Fruit fly (Drosophila melanogaster) whole organism, embryonic: ENCODE measurements around the gene Sf3a2.

Experiments used
- Awh ChIP-seq: fragments of 200-800 bp; sonication (Bioruptor generic); IDR thresholded peaks from 2 replicates; pipeline ENCODE4, ENCODE4 v1.3.6; 2022; ENCODE audit warnings: missing biosample characterization, missing genetic modification characterization
- CG10959 ChIP-seq: fragments of 200-800 bp; sonication (Bioruptor generic); IDR thresholded peaks from 2 replicates; pipeline ENCODE4 v1.3.6; 2022; ENCODE audit warnings: missing biosample characterization, missing genetic modification characterization
- CG11085 ChIP-seq: fragments of 200-800 bp; sonication (Bioruptor generic); IDR thresholded peaks from 2 replicates; pipeline ENCODE4 v1.3.6; 2022; ENCODE audit warnings: missing biosample characterization, missing genetic modification characterization
- CG12744 ChIP-seq: fragments of 200-800 bp; sonication (Bioruptor generic); optimal IDR thresholded peaks from 2 replicates; lab custom pipeline; 2016; ENCODE audit warnings: missing biosample characterization, missing genetic modification characterization
- CG12942 ChIP-seq: fragments of 200-800 bp; sonication (Bioruptor generic); optimal IDR thresholded peaks from 3 replicates; lab custom pipeline; 2016; ENCODE audit warnings: missing biosample characterization, missing genetic modification characterization
- CG14860 ChIP-seq: fragments of 200-800 bp; sonication (Bioruptor generic); IDR thresholded peaks from 3 replicates; pipeline ENCODE4 v1.3.6; 2022; ENCODE audit warnings: missing biosample characterization, missing genetic modification characterization; ENCODE audit not compliant: partially characterized antibody
- CG16779 ChIP-seq: fragments of 200-800 bp; sonication (Bioruptor generic); IDR thresholded peaks from 2 replicates; pipeline ENCODE4 v1.3.6; 2022; ENCODE audit warnings: missing biosample characterization, missing genetic modification characterization
- CG17359 ChIP-seq: fragments of 200-800 bp; sonication (Bioruptor generic); optimal IDR thresholded peaks from 3 replicates; lab custom pipeline; 2018; ENCODE audit warnings: missing biosample characterization, mild to moderate bottlenecking, missing genetic modification characterization, moderate library complexity
- CG30403 ChIP-seq: fragments of 200-800 bp; sonication (Bioruptor generic); optimal IDR thresholded peaks from 3 replicates; lab custom pipeline; 2016; ENCODE audit warnings: missing biosample characterization, missing genetic modification characterization
- CG3065 ChIP-seq: fragments of 200-800 bp; sonication (Bioruptor generic); optimal IDR thresholded peaks from 2 replicates; lab custom pipeline; 2016; ENCODE audit warnings: missing biosample characterization, missing genetic modification characterization
- CG32772 ChIP-seq: fragments of 200-800 bp; sonication (Bioruptor generic); IDR thresholded peaks from 2 replicates; pipeline ENCODE4 v1.3.6; 2022; ENCODE audit warnings: missing biosample characterization, missing genetic modification characterization
- CG3281 ChIP-seq: fragments of 200-800 bp; sonication (Bioruptor generic); optimal IDR thresholded peaks from 3 replicates; lab custom pipeline; 2017; ENCODE audit warnings: missing biosample characterization, mild to moderate bottlenecking, missing genetic modification characterization
- CG4360 ChIP-seq: fragments of 200-800 bp; sonication (Bioruptor generic); IDR thresholded peaks from 2 replicates; pipeline ENCODE4 v1.3.6; 2022; ENCODE audit warnings: missing biosample characterization, missing genetic modification characterization
- CG5953 ChIP-seq: fragments of 200-800 bp; sonication (Bioruptor generic); IDR thresholded peaks from 2 replicates; pipeline ENCODE4 v1.3.6; 2022; ENCODE audit warnings: missing biosample characterization, missing genetic modification characterization
- CG6765 ChIP-seq: fragments of 200-800 bp; sonication (Bioruptor generic); optimal IDR thresholded peaks from 3 replicates; lab custom pipeline; 2017; ENCODE audit warnings: missing biosample characterization, mild to moderate bottlenecking, missing genetic modification characterization
- CG8924 ChIP-seq: fragments of 200-800 bp; optimal IDR thresholded peaks from 3 replicates; lab custom pipeline; 2019; ENCODE audit warnings: missing biosample characterization, mild to moderate bottlenecking, missing genetic modification characterization, moderate library complexity
- CrebB ChIP-seq: fragments of 200-800 bp; sonication (Bioruptor generic); optimal IDR thresholded peaks from 3 replicates; lab custom pipeline; 2018; ENCODE audit warnings: missing biosample characterization, mild to moderate bottlenecking, missing genetic modification characterization
- Doc3 ChIP-seq: fragments of 200-800 bp; sonication (Bioruptor generic); IDR thresholded peaks from 3 replicates; pipeline ENCODE4 v1.3.6; 2022; ENCODE audit warnings: missing biosample characterization, missing genetic modification characterization; ENCODE audit not compliant: partially characterized antibody
- Eip74EF ChIP-seq, 2 experiments: fragments of 200-800 bp in 1 of 2; fragments of >200 bp in 1 of 2; sonication (Bioruptor generic) in 1 of 2; optimal IDR thresholded peaks; 2 replicates each; lab custom pipeline; 2017 to 2019; ENCODE audit warnings: missing biosample characterization in 2 of 2, missing genetic modification characterization in 2 of 2, mild to moderate bottlenecking in 1 of 2, moderate library complexity in 1 of 2
- Fer2 ChIP-seq: fragments of 200-800 bp; sonication (Bioruptor generic); optimal IDR thresholded peaks from 2 replicates; lab custom pipeline; 2018; ENCODE audit warnings: missing biosample characterization, mild to moderate bottlenecking, missing genetic modification characterization, moderate library complexity
- Hey ChIP-seq: fragments of 200-800 bp; sonication (Bioruptor generic); optimal IDR thresholded peaks from 3 replicates; lab custom pipeline; 2018; ENCODE audit warnings: missing biosample characterization, mild to moderate bottlenecking, missing genetic modification characterization
- Hr3 ChIP-seq: fragments of 200-800 bp; sonication (Bioruptor generic); optimal IDR thresholded peaks from 3 replicates; lab custom pipeline; 2016; ENCODE audit warnings: missing biosample characterization, missing genetic modification characterization
- Neu2 ChIP-seq: fragments of 200-800 bp; sonication (Bioruptor generic); optimal IDR thresholded peaks from 3 replicates; lab custom pipeline; 2016; ENCODE audit warnings: missing biosample characterization, missing genetic modification characterization, borderline replicate concordance
- Ptx1 ChIP-seq: fragments of 200-800 bp; sonication (Bioruptor generic); IDR thresholded peaks from 2 replicates; pipeline ENCODE4 v1.3.6; 2022; ENCODE audit warnings: missing biosample characterization, missing genetic modification characterization
- Ssrp ChIP-seq: fragments of 200-800 bp; sonication (Bioruptor generic); optimal IDR thresholded peaks from 2 replicates; lab custom pipeline; 2018; ENCODE audit warnings: missing biosample characterization, mild to moderate bottlenecking, missing genetic modification characterization, moderate library complexity
- ap ChIP-seq: fragments of 200-800 bp; sonication (Bioruptor generic); IDR thresholded peaks from 2 replicates; pipeline ENCODE4 v1.3.6; 2022; ENCODE audit warnings: missing biosample characterization, missing genetic modification characterization
- ara ChIP-seq: fragments of 200-800 bp; sonication (Bioruptor generic); IDR thresholded peaks from 2 replicates; pipeline ENCODE4 v1.3.6; 2022; ENCODE audit warnings: missing biosample characterization, missing genetic modification characterization
- az2 ChIP-seq: fragments of 200-800 bp; sonication (Bioruptor generic); optimal IDR thresholded peaks from 3 replicates; lab custom pipeline; 2016; ENCODE audit warnings: missing biosample characterization, missing genetic modification characterization
- corto ChIP-seq: fragments of 200-800 bp; sonication (Bioruptor generic); optimal IDR thresholded peaks from 2 replicates; lab custom pipeline; 2016; ENCODE audit warnings: missing biosample characterization, mild to moderate bottlenecking, missing genetic modification characterization, moderate library complexity
- crol ChIP-seq: fragments of 200-800 bp; sonication (Bioruptor generic); IDR thresholded peaks from 2 replicates; pipeline ENCODE4 v1.3.6; 2022; ENCODE audit warnings: missing biosample characterization, missing genetic modification characterization
- crp ChIP-seq, 2 experiments: fragments of 200-800 bp; sonication (Bioruptor generic); optimal IDR thresholded peaks; 2 replicates in 1 of 2; 3 replicates in 1 of 2; lab custom pipeline; 2017; ENCODE audit warnings: missing biosample characterization in 2 of 2, missing genetic modification characterization in 2 of 2, mild to moderate bottlenecking in 1 of 2, moderate library complexity in 1 of 2
- dan ChIP-seq: fragments of 200-800 bp; sonication (Bioruptor generic); IDR thresholded peaks from 2 replicates; pipeline ENCODE4 v1.3.6; 2022; ENCODE audit warnings: missing biosample characterization, missing genetic modification characterization
- disco-r ChIP-seq: fragments of 200-800 bp; sonication (Bioruptor generic); optimal IDR thresholded peaks from 2 replicates; lab custom pipeline; 2016; ENCODE audit warnings: missing biosample characterization, missing genetic modification characterization
- dm ChIP-seq: fragments of 200-800 bp; sonication (Bioruptor generic); optimal IDR thresholded peaks from 3 replicates; lab custom pipeline; 2016; ENCODE audit warnings: missing biosample characterization, missing genetic modification characterization
- dmrt11E ChIP-seq: fragments of 200-800 bp; sonication (Bioruptor generic); optimal IDR thresholded peaks from 3 replicates; lab custom pipeline; 2018; ENCODE audit warnings: missing biosample characterization, mild to moderate bottlenecking, missing genetic modification characterization, moderate library complexity
- exex ChIP-seq: fragments of 200-800 bp; sonication (Bioruptor generic); optimal IDR thresholded peaks from 4 replicates; lab custom pipeline; 2018; ENCODE audit warnings: missing biosample characterization, mild to moderate bottlenecking, missing genetic modification characterization, moderate library complexity
- fd3F ChIP-seq: fragments of 200-800 bp; sonication (Bioruptor generic); optimal IDR thresholded peaks from 2 replicates; lab custom pipeline; 2018; ENCODE audit warnings: missing biosample characterization, mild to moderate bottlenecking, missing genetic modification characterization, moderate library complexity
- fru ChIP-seq: fragments of >200 bp; optimal IDR thresholded peaks from 2 replicates; lab custom pipeline; 2017
- h ChIP-seq: fragments of >200 bp; optimal IDR thresholded peaks from 2 replicates; lab custom pipeline; 2017
- hb ChIP-seq: fragments of 200-800 bp; sonication (Bioruptor generic); IDR thresholded peaks from 3 replicates; pipeline ENCODE4 v1.3.6; 2022; ENCODE audit warnings: missing biosample characterization, missing genetic modification characterization; ENCODE audit not compliant: partially characterized antibody
- kay ChIP-seq: fragments of 200-800 bp; sonication (Bioruptor generic); optimal IDR thresholded peaks from 2 replicates; lab custom pipeline; 2016; ENCODE audit warnings: missing biosample characterization, missing genetic modification characterization
- klu ChIP-seq: fragments of 200-800 bp; sonication (Bioruptor generic); IDR thresholded peaks from 2 replicates; pipeline ENCODE4 v1.3.6; 2022; ENCODE audit warnings: missing biosample characterization, missing genetic modification characterization
- sens ChIP-seq: fragments of 200-800 bp; sonication (Bioruptor generic); peaks from one replicate; lab custom pipeline; 2016; ENCODE audit warnings: missing biosample characterization, missing genetic modification characterization
- seq ChIP-seq: fragments of 200-800 bp; sonication (Bioruptor generic); IDR thresholded peaks from 2 replicates; pipeline ENCODE4 v1.3.6; 2022; ENCODE audit warnings: missing biosample characterization, missing genetic modification characterization
- trh ChIP-seq: fragments of 200-800 bp; sonication (Bioruptor generic); optimal IDR thresholded peaks from 2 replicates; lab custom pipeline; 2016; ENCODE audit warnings: missing biosample characterization, missing genetic modification characterization
- twi ChIP-seq: fragments of 200-800 bp; optimal IDR thresholded peaks from 2 replicates; lab custom pipeline; 2019; ENCODE audit warnings: missing biosample characterization, mild to moderate bottlenecking, missing genetic modification characterization, moderate library complexity
- unpg ChIP-seq: fragments of 200-800 bp; sonication (Bioruptor generic); optimal IDR thresholded peaks from 3 replicates; lab custom pipeline; 2018; ENCODE audit warnings: missing biosample characterization, mild to moderate bottlenecking, missing genetic modification characterization, moderate library complexity
- vvl ChIP-seq: fragments of 200-800 bp; sonication (Bioruptor generic); IDR thresholded peaks from 2 replicates; pipeline ENCODE4 v1.3.6; 2022; ENCODE audit warnings: missing biosample characterization, missing genetic modification characterization
- zf30C ChIP-seq: fragments of 200-800 bp; sonication (Bioruptor generic); optimal IDR thresholded peaks from 3 replicates; lab custom pipeline; 2018; ENCODE audit warnings: missing biosample characterization, mild to moderate bottlenecking, missing genetic modification characterization
- zfh1 ChIP-seq: fragments of 200-800 bp; sonication (Bioruptor generic); IDR thresholded peaks from 3 replicates; pipeline ENCODE4 v1.3.6; 2022; ENCODE audit warnings: missing biosample characterization, missing genetic modification characterization

Sf3a2 gene

DNA sequence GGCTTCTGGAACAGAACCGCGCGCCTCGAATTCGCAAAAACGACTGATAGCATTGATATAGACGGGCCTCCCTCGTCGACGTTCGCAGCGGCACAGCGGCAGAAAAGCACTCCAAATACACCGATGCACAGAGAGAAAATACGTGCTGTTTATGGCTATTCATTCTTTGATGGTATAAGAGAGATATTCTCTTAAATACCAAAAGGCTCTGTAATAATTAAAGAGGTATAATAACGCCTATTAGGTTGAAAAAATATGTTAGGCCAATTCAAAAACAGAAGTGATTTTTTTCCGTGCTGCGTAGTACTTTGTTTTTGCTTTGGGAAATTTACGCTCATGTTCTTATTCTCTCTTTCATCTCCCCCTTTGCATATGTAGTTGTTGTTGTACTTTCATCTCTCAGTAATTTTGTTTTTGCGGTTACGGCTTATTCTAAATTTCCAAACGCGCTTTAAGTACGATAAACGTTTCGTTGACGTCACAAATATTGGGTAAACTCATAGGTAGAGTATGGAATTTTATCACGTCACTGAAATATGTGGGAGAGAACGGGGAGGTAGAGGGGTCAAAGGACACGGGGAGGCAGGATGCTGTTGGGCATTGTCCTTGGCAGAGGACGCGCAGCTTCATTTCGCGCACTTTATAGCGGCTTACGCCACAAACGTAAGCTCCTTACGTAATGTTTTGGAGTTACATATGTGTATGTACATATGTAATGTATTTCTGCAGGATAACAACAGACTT, 29.4 kb upstream of the Sf3a2 start, which contains the start of gene nebu (continued):
- TF ChIP-seq Fer2 (tag; lab: Kevin White, UChicago), result peak; percentile 92
- peak; percentile 81 for TF ChIP-seq CG3065
- peak; percentile 93 for TF ChIP-seq Hr3 (GFP tag; lab: Kevin White, UChicago)
- peak; percentile 90 for TF ChIP-seq CG5953
- TF ChIP-seq vvl, result peak; percentile 98
- TF ChIP-seq CrebB (tag; lab: Kevin White, UChicago), result peak; percentile 95
- peak; percentile 96 for TF ChIP-seq CG8924 (tag; lab: Kevin White, UChicago)
- peak; percentile 89 for TF ChIP-seq Neu2
- no peak for TF ChIP-seq dan (GFP tag; lab: Robert Waterston, UW)
- peak; percentile 97 for TF ChIP-seq Ptx1 (GFP tag; lab: Robert Waterston, UW)
- peak; percentile 96 for TF ChIP-seq zfh1 (GFP tag; lab: Robert Waterston, UW)
- TF ChIP-seq hb (GFP tag; lab: Robert Waterston, UW), result no peak
- peak; percentile 83 for TF ChIP-seq exex (tag; lab: Kevin White, UChicago)
- TF ChIP-seq twi, result peak; percentile 76
- TF ChIP-seq dmrt11E (tag; lab: Kevin White, UChicago), result peak; percentile 78
- peak; percentile 93 for TF ChIP-seq disco-r (GFP tag; lab: Kevin White, UChicago)
- peak; percentile 98 for TF ChIP-seq CG3281 (GFP tag; lab: Kevin White, UChicago)
- TF ChIP-seq kay (GFP tag; lab: Kevin White, UChicago), result peak; percentile 94
- peak; percentile 94 for TF ChIP-seq CG12942
- TF ChIP-seq CG12744 (GFP tag; lab: Kevin White, UChicago), result peak; percentile 96
- peak; percentile 83 for TF ChIP-seq Hey (tag; lab: Kevin White, UChicago)
- peak; percentile 94 for TF ChIP-seq klu (GFP tag; lab: Robert Waterston, UW)
- TF ChIP-seq CG30403 (GFP tag; lab: Kevin White, UChicago), result peak; percentile 96
- peak; percentile 96 for TF ChIP-seq Awh
- peak in 1 of 2 experiments; percentile 88 for TF ChIP-seq Eip74EF (GFP tag; optimal IDR thresholded peaks at IDR 0.05; lab: Kevin White, UChicago)
- TF ChIP-seq crol (GFP tag; lab: Robert Waterston, UW), result peak; percentile 61
- peak; percentile 81 for TF ChIP-seq trh (GFP tag; lab: Kevin White, UChicago)
- no peak for TF ChIP-seq CG14860 (GFP tag; lab: Robert Waterston, UW)
- peak; percentile 96 for TF ChIP-seq CG16779 (GFP tag; lab: Robert Waterston, UW)
- TF ChIP-seq ara (GFP tag; lab: Robert Waterston, UW), result no peak; the same call in 1 of the 2 replicates
- TF ChIP-seq corto, result peak; percentile 98
- TF ChIP-seq CG6765, result peak; percentile 94
- TF ChIP-seq unpg (GFP tag; lab: Kevin White, UChicago), result peak; percentile 96
- TF ChIP-seq seq (GFP tag; lab: Robert Waterston, UW), result peak; percentile 94
- TF ChIP-seq CG4360 (GFP tag; lab: Robert Waterston, UW), result peak; percentile 66
- peak; percentile 93 for TF ChIP-seq az2 (GFP tag; lab: Kevin White, UChicago)
- no peak; the same call in 1 of the 2 replicates for TF ChIP-seq ap (GFP tag; lab: Robert Waterston, UW)
- peak; percentile 96 for TF ChIP-seq fd3F
- TF ChIP-seq CG10959 (GFP tag; lab: Robert Waterston, UW), result peak; percentile 84
- TF ChIP-seq Ssrp (tag; lab: Kevin White, UChicago), result peak; percentile 83
- TF ChIP-seq zf30C (GFP tag; lab: Kevin White, UChicago), result peak; percentile 89
- TF ChIP-seq fru (lab: Kevin White, UChicago), result no peak
- no peak; the same call in 1 of the 2 replicates for TF ChIP-seq CG11085 (GFP tag; lab: Robert Waterston, UW)
- peak; percentile 95 for TF ChIP-seq CG17359 (tag; lab: Kevin White, UChicago)
- TF ChIP-seq h, result no peak
- TF ChIP-seq sens (GFP tag; lab: Kevin White, UChicago), result peak; percentile 99
- no peak for TF ChIP-seq Doc3 (GFP tag; lab: Robert Waterston, UW)
- TF ChIP-seq CG32772 (GFP tag; lab: Robert Waterston, UW), result peak; percentile 94
- peak; percentile 88 for TF ChIP-seq dm (GFP tag; lab: Kevin White, UChicago)
- TF ChIP-seq crp (GFP tag; optimal IDR thresholded peaks at IDR 0.05; lab: Kevin White, UChicago), result peak in 1 of 2 experiments; percentile 61
